Worm (Caenorhabditis elegans) whole organism, young adult: Measurements from ENCODE around the gene F22B8.3.

Source experiments
- D2030.7 ChIP-seq: fragments of 200-800 bp; sonication (Bioruptor generic); IDR thresholded peaks from 2 replicates; pipeline ENCODE4 v1.3.6; 2022; ENCODE audit warnings: missing genetic modification reagents, missing genetic modification characterization, missing compliant biosample characterization
- F55B11.4 ChIP-seq: sonication (generic microtip); optimal IDR thresholded peaks from 2 replicates; lab custom pipeline; 2016; ENCODE audit warnings: missing compliant biosample characterization, missing genetic modification characterization, borderline replicate concordance; ENCODE audit not compliant: insufficient read depth
- dpl-1 ChIP-seq: fragments of 150-350 bp; optimal IDR thresholded peaks from 2 replicates; lab custom pipeline; 2014; ENCODE audit warnings: missing biosample characterization, missing genetic modification reagents, missing genetic modification characterization
- lin-54 ChIP-seq: fragments of 200-800 bp; sonication (Bioruptor generic); optimal IDR thresholded peaks from 2 replicates; lab custom pipeline; 2018; ENCODE audit warnings: mild to moderate bottlenecking, missing genetic modification characterization, missing compliant biosample characterization
- repo-1 ChIP-seq: sonication (generic microtip); optimal IDR thresholded peaks from 2 replicates; lab custom pipeline; 2017; ENCODE audit warnings: mild to moderate bottlenecking, missing genetic modification characterization, missing compliant biosample characterization
- sea-2 ChIP-seq: fragments of 200-800 bp; sonication (Bioruptor generic); IDR thresholded peaks from 2 replicates; pipeline ENCODE4 v1.3.6; 2022; ENCODE audit warnings: missing genetic modification characterization, missing compliant biosample characterization
- snpc-1.3 ChIP-seq: sonication (generic microtip); optimal IDR thresholded peaks from 2 replicates; lab custom pipeline; 2017; ENCODE audit warnings: missing genetic modification characterization, mild to moderate bottlenecking, missing compliant biosample characterization, antibody characterized with exemption, moderate library complexity, missing genotype, missing genetic modification reagents; ENCODE audit not compliant: insufficient read depth
- snpc-4 ChIP-seq, 5 experiments: fragments of 150-350 bp in 1 of 5; sonication (generic microtip) in 4 of 5; optimal IDR thresholded peaks; 2 replicates each; lab custom pipeline; 2014 to 2018; ENCODE audit warnings: missing genetic modification characterization in 5 of 5, missing biosample characterization in 3 of 5, antibody characterized with exemption in 2 of 5, mild to moderate bottlenecking in 2 of 5, missing compliant biosample characterization in 2 of 5, missing genotype in 2 of 5, moderate library complexity in 2 of 5, missing genetic modification reagents in 1 of 5
- tlf-1 ChIP-seq: fragments of 200-800 bp; sonication (Bioruptor generic); optimal IDR thresholded peaks from 2 replicates; lab custom pipeline; 2018; ENCODE audit warnings: mild to moderate bottlenecking, missing genetic modification characterization, missing compliant biosample characterization
- ztf-25 ChIP-seq: fragments of 200-800 bp; sonication (Bioruptor generic); IDR thresholded peaks from 2 replicates; pipeline ENCODE4 v1.3.6; 2022; ENCODE audit warnings: missing genetic modification reagents, missing genetic modification characterization, missing compliant biosample characterization

DNA sequence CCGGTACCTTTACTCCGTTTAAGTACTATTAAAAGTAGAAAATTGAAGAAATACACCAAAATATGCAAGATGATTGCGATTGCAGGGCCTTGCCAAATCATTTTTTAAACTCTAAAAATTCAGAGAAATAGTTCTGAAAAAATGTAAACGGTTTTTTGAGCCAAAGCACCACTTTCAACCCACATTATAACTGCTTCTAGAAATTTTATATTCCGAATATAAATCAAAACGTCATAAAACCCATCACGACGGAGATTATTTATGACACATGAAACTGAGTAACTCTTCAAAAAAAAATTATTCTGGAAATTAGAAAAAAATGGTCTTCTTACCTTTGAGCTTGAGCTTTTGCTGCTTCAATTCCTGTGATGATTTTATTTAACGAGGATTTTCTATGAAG is 23.5 kb downstream of the F22B8.3 start, which contains the start of gene srxa-16:
- TF ChIP-seq snpc-4 (GFP tag; optimal IDR thresholded peaks at IDR 0.05; lab: Kevin White, UChicago) (no peak), snpc-4 (tag; optimal IDR thresholded peaks at IDR 0.05; lab: Kevin White, UChicago) (no peak), ztf-25 (GFP tag; lab: Robert Waterston, UW) (no peak), snpc-1.3 (tag; lab: Kevin White, UChicago) (no peak), lin-54 (no peak), sea-2 (no peak), F55B11.4 (tag; lab: Kevin White, UChicago) (no peak), dpl-1 (GFP tag; lab: Kevin White, UChicago) (no peak), repo-1 (tag; lab: Kevin White, UChicago) (no peak), tlf-1 (no peak), D2030.7 (GFP tag; lab: Robert Waterston, UW) (no peak)
